Fruit fly (Drosophila melanogaster) whole organism, embryonic: ENCODE measurements around the gene nolo.

Experiments
- Aef1 ChIP-seq: fragments of 200-800 bp; sonication (Bioruptor generic); IDR thresholded peaks from 3 replicates; pipeline ENCODE4 v1.3.6; 2022; ENCODE audit warnings: missing biosample characterization, missing genetic modification characterization
- Bdp1 ChIP-seq: fragments of 200-800 bp; sonication (Bioruptor generic); optimal IDR thresholded peaks from 3 replicates; lab custom pipeline; 2016; ENCODE audit warnings: missing biosample characterization, missing genetic modification characterization
- Bteb2 ChIP-seq: fragments of 200-800 bp; sonication (Bioruptor generic); optimal IDR thresholded peaks from 2 replicates; lab custom pipeline; 2016; ENCODE audit warnings: missing biosample characterization, missing genetic modification characterization
- CG10321 ChIP-seq: fragments of 200-800 bp; sonication (Bioruptor generic); IDR thresholded peaks from 2 replicates; pipeline ENCODE4 v1.3.6; 2022; ENCODE audit warnings: missing biosample characterization, missing genetic modification characterization
- CG10431 ChIP-seq: fragments of 200-800 bp; sonication (Bioruptor generic); optimal IDR thresholded peaks from 3 replicates; lab custom pipeline; 2018; ENCODE audit warnings: missing biosample characterization, mild to moderate bottlenecking, missing genetic modification characterization
- CG10565 ChIP-seq: fragments of 200-800 bp; sonication (Bioruptor generic); optimal IDR thresholded peaks from 3 replicates; lab custom pipeline; 2016; ENCODE audit warnings: missing biosample characterization, mild to moderate bottlenecking, missing genetic modification characterization
- CG12219 ChIP-seq: fragments of 200-800 bp; sonication (Bioruptor generic); optimal IDR thresholded peaks from 3 replicates; lab custom pipeline; 2018; ENCODE audit warnings: missing biosample characterization, mild to moderate bottlenecking, missing genetic modification characterization
- CG12942 ChIP-seq: fragments of 200-800 bp; sonication (Bioruptor generic); optimal IDR thresholded peaks from 3 replicates; lab custom pipeline; 2016; ENCODE audit warnings: missing biosample characterization, missing genetic modification characterization
- CG15514 ChIP-seq: fragments of 200-800 bp; sonication (Bioruptor generic); optimal IDR thresholded peaks from 3 replicates; lab custom pipeline; 2017; ENCODE audit warnings: missing biosample characterization, missing genetic modification characterization, mild to moderate bottlenecking, moderate library complexity, missing genetic modification reagents
- CG1602 ChIP-seq: fragments of 200-800 bp; sonication (Bioruptor generic); optimal IDR thresholded peaks from 3 replicates; lab custom pipeline; 2016; ENCODE audit warnings: missing biosample characterization, missing genetic modification characterization
- CG16815 ChIP-seq: fragments of 200-800 bp; sonication (Bioruptor generic); optimal IDR thresholded peaks from 3 replicates; lab custom pipeline; 2017; ENCODE audit warnings: missing biosample characterization, mild to moderate bottlenecking, missing genetic modification characterization
- CG17612 ChIP-seq: fragments of 200-800 bp; sonication (Bioruptor generic); IDR thresholded peaks from 2 replicates; pipeline ENCODE4 v1.3.6; 2022; ENCODE audit warnings: missing biosample characterization, missing genetic modification characterization
- CG17802 ChIP-seq: fragments of 200-800 bp; sonication (Bioruptor generic); optimal IDR thresholded peaks from 2 replicates; lab custom pipeline; 2018; ENCODE audit warnings: missing biosample characterization, mild to moderate bottlenecking, missing genetic modification characterization, moderate library complexity
- CG2712 ChIP-seq: fragments of 200-800 bp; optimal IDR thresholded peaks from 3 replicates; lab custom pipeline; 2019; ENCODE audit warnings: missing biosample characterization, mild to moderate bottlenecking, missing genetic modification characterization, moderate library complexity
- CG31441 ChIP-seq: fragments of 200-800 bp; sonication (Bioruptor generic); IDR thresholded peaks from 2 replicates; pipeline ENCODE4 v1.3.6; 2022; ENCODE audit warnings: missing biosample characterization, missing genetic modification characterization
- CG32767 ChIP-seq: fragments of 200-800 bp; sonication (Bioruptor generic); IDR thresholded peaks from 2 replicates; pipeline ENCODE4 v1.3.6; 2022; ENCODE audit warnings: missing biosample characterization, missing genetic modification characterization
- CG34376 ChIP-seq: fragments of 200-800 bp; sonication (Bioruptor generic); optimal IDR thresholded peaks from 2 replicates; lab custom pipeline; 2018; ENCODE audit warnings: missing biosample characterization, mild to moderate bottlenecking, missing genetic modification characterization
- CG4424 ChIP-seq: fragments of 200-800 bp; sonication (Bioruptor generic); optimal IDR thresholded peaks from 3 replicates; lab custom pipeline; 2016; ENCODE audit warnings: missing biosample characterization, missing genetic modification characterization
- CG6689 ChIP-seq: fragments of 200-800 bp; sonication (Bioruptor generic); IDR thresholded peaks from 2 replicates; pipeline ENCODE4 v1.3.6; 2022; ENCODE audit warnings: missing biosample characterization, missing genetic modification characterization
- CG8478 ChIP-seq: fragments of >200 bp; optimal IDR thresholded peaks from 2 replicates; lab custom pipeline; 2018
- CG9215 ChIP-seq: fragments of 200-800 bp; sonication (Bioruptor generic); IDR thresholded peaks from 2 replicates; pipeline ENCODE4 v1.3.6; 2022; ENCODE audit warnings: missing biosample characterization, missing genetic modification characterization
- Camta ChIP-seq: fragments of 200-800 bp; sonication (Bioruptor generic); optimal IDR thresholded peaks from 2 replicates; lab custom pipeline; 2016; ENCODE audit warnings: missing biosample characterization, missing genetic modification characterization
- Chrac-16 ChIP-seq: fragments of 200-800 bp; sonication (Bioruptor generic); optimal IDR thresholded peaks from 3 replicates; lab custom pipeline; 2016; ENCODE audit warnings: missing biosample characterization, missing genetic modification characterization
- D19A ChIP-seq: fragments of 200-800 bp; optimal IDR thresholded peaks from 3 replicates; lab custom pipeline; 2019; ENCODE audit warnings: missing biosample characterization, mild to moderate bottlenecking, missing genetic modification characterization, moderate library complexity
- Ets97D ChIP-seq: fragments of 200-800 bp; sonication (Bioruptor generic); optimal IDR thresholded peaks from 3 replicates; lab custom pipeline; 2016; ENCODE audit warnings: missing biosample characterization, missing genetic modification characterization
- H15 ChIP-seq: fragments of 200-800 bp; sonication (Bioruptor generic); IDR thresholded peaks from 3 replicates; pipeline ENCODE4 v1.3.6; 2022; ENCODE audit warnings: missing biosample characterization, missing genetic modification characterization
- HLH54F ChIP-seq: fragments of 200-800 bp; sonication (Bioruptor generic); optimal IDR thresholded peaks from 3 replicates; lab custom pipeline; 2016; ENCODE audit warnings: missing biosample characterization, missing genetic modification characterization
- Hand ChIP-seq: fragments of 200-800 bp; sonication (Bioruptor generic); optimal IDR thresholded peaks from 2 replicates; lab custom pipeline; 2017; ENCODE audit warnings: mild to moderate bottlenecking, missing biosample characterization, missing genetic modification reagents, missing genetic modification characterization
- MBD-R2 ChIP-seq: fragments of 200-800 bp; sonication (Bioruptor generic); IDR thresholded peaks from 2 replicates; pipeline ENCODE4 v1.3.6; 2022; ENCODE audit warnings: missing biosample characterization, missing genetic modification characterization
- Oli ChIP-seq: fragments of 200-800 bp; sonication (Bioruptor generic); optimal IDR thresholded peaks from 2 replicates; lab custom pipeline; 2018; ENCODE audit warnings: missing biosample characterization, mild to moderate bottlenecking, missing genetic modification characterization, moderate library complexity
- Sox102F ChIP-seq: fragments of 200-800 bp; sonication (Bioruptor generic); optimal IDR thresholded peaks from 2 replicates; lab custom pipeline; 2018; ENCODE audit warnings: missing biosample characterization, mild to moderate bottlenecking, missing genetic modification characterization, moderate library complexity
- Sry-δ ChIP-seq: fragments of 200-800 bp; sonication (Bioruptor generic); optimal IDR thresholded peaks from 2 replicates; lab custom pipeline; 2016; ENCODE audit warnings: missing biosample characterization, missing genetic modification characterization
- Xbp1 ChIP-seq: fragments of 200-800 bp; sonication (Bioruptor generic); optimal IDR thresholded peaks from 3 replicates; lab custom pipeline; 2016; ENCODE audit warnings: missing biosample characterization, mild to moderate bottlenecking, missing genetic modification characterization
- ase ChIP-seq: fragments of 200-800 bp; sonication (Bioruptor generic); IDR thresholded peaks from 3 replicates; pipeline ENCODE4 v1.3.6; 2022; ENCODE audit warnings: missing biosample characterization, missing genetic modification characterization
- bowl ChIP-seq: fragments of 200-800 bp; sonication (Bioruptor generic); IDR thresholded peaks from 2 replicates; pipeline ENCODE4 v1.3.6; 2022; ENCODE audit warnings: missing biosample characterization, missing genetic modification characterization
- bsh ChIP-seq, 2 experiments: fragments of 200-800 bp; sonication (Bioruptor generic); optimal IDR thresholded peaks; 2 replicates each; lab custom pipeline; 2017 to 2018; ENCODE audit warnings: mild to moderate bottlenecking in 2 of 2, missing biosample characterization in 2 of 2, missing genetic modification characterization in 2 of 2, moderate library complexity in 1 of 2
- cas ChIP-seq: fragments of 200-800 bp; sonication (Bioruptor generic); IDR thresholded peaks from 2 replicates; pipeline ENCODE4 v1.3.6; 2022; ENCODE audit warnings: missing biosample characterization, missing genetic modification characterization
- cg ChIP-seq: fragments of 200-800 bp; sonication (Bioruptor generic); optimal IDR thresholded peaks from 3 replicates; lab custom pipeline; 2019; ENCODE audit warnings: missing biosample characterization, mild to moderate bottlenecking, missing genetic modification characterization, moderate library complexity
- ci ChIP-seq: fragments of 200-800 bp; sonication (Bioruptor generic); IDR thresholded peaks from 3 replicates; pipeline ENCODE4 v1.3.6; 2022; ENCODE audit warnings: missing biosample characterization, missing genetic modification characterization
- croc ChIP-seq: fragments of 200-800 bp; sonication (Bioruptor generic); conservative IDR thresholded peaks from 3 replicates; pipeline ENCODE4 v1.3.6; 2022; ENCODE audit warnings: missing biosample characterization, missing genetic modification characterization
- emc ChIP-seq: fragments of 200-800 bp; sonication (Bioruptor generic); optimal IDR thresholded peaks from 2 replicates; lab custom pipeline; 2016; ENCODE audit warnings: missing biosample characterization, missing genetic modification characterization
- fru ChIP-seq: fragments of >200 bp; optimal IDR thresholded peaks from 2 replicates; lab custom pipeline; 2017
- gfzf ChIP-seq: fragments of 200-800 bp; sonication (Bioruptor generic); optimal IDR thresholded peaks from 2 replicates; lab custom pipeline; 2016; ENCODE audit warnings: missing biosample characterization, mild to moderate bottlenecking, missing genetic modification characterization, moderate library complexity
- gsb-n ChIP-seq: fragments of 200-800 bp; sonication (Bioruptor generic); optimal IDR thresholded peaks from 3 replicates; lab custom pipeline; 2018; ENCODE audit warnings: missing biosample characterization, mild to moderate bottlenecking, missing genetic modification characterization
- kay ChIP-seq: fragments of 200-800 bp; sonication (Bioruptor generic); optimal IDR thresholded peaks from 2 replicates; lab custom pipeline; 2016; ENCODE audit warnings: missing biosample characterization, missing genetic modification characterization
- maf-S ChIP-seq: fragments of 200-800 bp; sonication (Bioruptor generic); optimal IDR thresholded peaks from 2 replicates; lab custom pipeline; 2016; ENCODE audit warnings: missing biosample characterization, missing genetic modification characterization
- pita ChIP-seq: fragments of 200-800 bp; sonication (Bioruptor generic); optimal IDR thresholded peaks from 2 replicates; lab custom pipeline; 2017; ENCODE audit warnings: missing biosample characterization, mild to moderate bottlenecking, missing genetic modification characterization
- sens ChIP-seq: fragments of 200-800 bp; sonication (Bioruptor generic); peaks from one replicate; lab custom pipeline; 2016; ENCODE audit warnings: missing biosample characterization, missing genetic modification characterization
- tio ChIP-seq: fragments of 200-800 bp; sonication (Bioruptor generic); optimal IDR thresholded peaks from 2 replicates; lab custom pipeline; 2017; ENCODE audit warnings: missing biosample characterization, missing genetic modification characterization, inconsistent platforms
- vnd ChIP-seq: fragments of 200-800 bp; sonication (Bioruptor generic); IDR thresholded peaks from 3 replicates; pipeline ENCODE4 v1.3.6; 2022; ENCODE audit warnings: missing biosample characterization, missing genetic modification characterization; ENCODE audit not compliant: partially characterized antibody
- vvl ChIP-seq: fragments of 200-800 bp; sonication (Bioruptor generic); IDR thresholded peaks from 2 replicates; pipeline ENCODE4 v1.3.6; 2022; ENCODE audit warnings: missing biosample characterization, missing genetic modification characterization

The nolo gene

DNA sequence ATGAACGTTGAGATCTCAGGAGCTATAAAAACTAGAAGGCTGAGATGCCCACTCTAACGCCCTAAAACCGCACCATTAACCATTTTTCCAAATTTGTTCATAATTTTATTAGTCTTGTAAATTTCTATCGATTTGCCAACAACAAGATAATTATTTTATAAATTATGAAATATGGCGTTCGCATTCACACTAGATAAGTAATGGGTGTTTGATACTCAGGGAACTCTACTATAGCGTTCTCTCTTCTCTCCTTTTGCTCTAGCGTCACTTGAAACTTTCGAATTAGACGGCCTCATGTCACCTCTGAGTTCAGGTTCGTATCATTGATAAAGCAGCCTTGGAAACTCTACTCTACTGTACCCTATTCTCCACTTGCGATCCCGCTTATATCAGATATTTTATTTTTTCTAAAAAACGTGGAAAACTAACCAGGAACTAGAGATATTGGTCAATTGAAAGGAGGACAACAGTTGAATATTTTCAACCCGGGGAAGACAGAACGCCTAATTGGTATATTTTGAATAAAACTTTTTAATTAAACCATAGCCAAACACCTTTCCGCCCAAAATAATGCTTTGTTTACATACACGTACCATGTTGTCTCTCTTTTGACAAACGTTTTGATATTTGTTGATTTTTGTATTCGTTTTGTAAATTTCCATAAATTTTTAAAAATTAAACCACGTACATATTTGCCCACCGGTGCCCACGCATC, 696 bp upstream of the nolo start (continued):
- no peak for TF ChIP-seq Oli
- TF ChIP-seq vvl (GFP tag; lab: Robert Waterston, UW), result no peak
- TF ChIP-seq HLH54F (GFP tag; lab: Kevin White, UChicago), result no peak
- TF ChIP-seq kay (GFP tag; lab: Kevin White, UChicago), result no peak
- no peak for TF ChIP-seq CG4424 (GFP tag; lab: Kevin White, UChicago)
- TF ChIP-seq tio, result no peak
- TF ChIP-seq maf-S, result no peak
- TF ChIP-seq Chrac-16, result no peak
- no peak for TF ChIP-seq emc (GFP tag; lab: Kevin White, UChicago)
- TF ChIP-seq bsh (GFP tag; optimal IDR thresholded peaks at IDR 0.05; lab: Kevin White, UChicago), result no peak
- TF ChIP-seq Bteb2 (GFP tag; lab: Kevin White, UChicago), result no peak
- no peak for TF ChIP-seq gsb-n (tag; lab: Kevin White, UChicago)
- TF ChIP-seq CG31441, result no peak
- TF ChIP-seq ci (GFP tag; lab: Robert Waterston, UW), result no peak; the same call in 2 of the 3 replicates
- no peak for TF ChIP-seq Bdp1 (GFP tag; lab: Kevin White, UChicago)
- no peak for TF ChIP-seq Hand (GFP tag; lab: Kevin White, UChicago)
- TF ChIP-seq fru (lab: Kevin White, UChicago), result no peak
- peak; percentile 11 for TF ChIP-seq Ets97D (GFP tag; lab: Kevin White, UChicago)
- peak; percentile 25 for TF ChIP-seq sens (GFP tag; lab: Kevin White, UChicago)
- no peak; the same call in 2 of the 3 replicates for TF ChIP-seq H15 (GFP tag; lab: Robert Waterston, UW)
- peak; percentile 9 for TF ChIP-seq D19A (tag; lab: Kevin White, UChicago)
- TF ChIP-seq Sox102F (GFP tag; lab: Kevin White, UChicago), result no peak
- no peak for TF ChIP-seq vnd (GFP tag; lab: Robert Waterston, UW)
- no peak for TF ChIP-seq Sry-δ (GFP tag; lab: Kevin White, UChicago)
- TF ChIP-seq CG16815 (GFP tag; lab: Kevin White, UChicago), result no peak
- no peak for TF ChIP-seq Camta (GFP tag; lab: Kevin White, UChicago)
- TF ChIP-seq CG12942 (GFP tag; lab: Kevin White, UChicago), result no peak
- no peak for TF ChIP-seq cas
- TF ChIP-seq CG1602 (GFP tag; lab: Kevin White, UChicago), result no peak
- TF ChIP-seq pita (GFP tag; lab: Kevin White, UChicago), result peak; percentile 69
- TF ChIP-seq CG2712 (tag; lab: Kevin White, UChicago), result no peak
- no peak for TF ChIP-seq CG17612 (GFP tag; lab: Robert Waterston, UW)
- peak; percentile 50 for TF ChIP-seq CG6689 (GFP tag; lab: Robert Waterston, UW)
- TF ChIP-seq Xbp1 (GFP tag; lab: Kevin White, UChicago), result peak; percentile 4
- TF ChIP-seq ase (GFP tag; lab: Robert Waterston, UW), result no peak
- no peak for TF ChIP-seq croc (GFP tag; lab: Robert Waterston, UW)
- TF ChIP-seq CG8478 (lab: Kevin White, UChicago), result no peak
- TF ChIP-seq bowl (GFP tag; lab: Robert Waterston, UW), result no peak
- TF ChIP-seq CG10565 (GFP tag; lab: Kevin White, UChicago), result no peak
- no peak for TF ChIP-seq CG9215 (GFP tag; lab: Robert Waterston, UW)
- no peak for TF ChIP-seq CG34376 (GFP tag; lab: Kevin White, UChicago)
- no peak for TF ChIP-seq CG17802 (tag; lab: Kevin White, UChicago)
- TF ChIP-seq gfzf (GFP tag; lab: Kevin White, UChicago), result peak; percentile 36
- TF ChIP-seq CG10321 (GFP tag; lab: Robert Waterston, UW), result no peak
- peak; percentile 60 for TF ChIP-seq CG15514 (GFP tag; lab: Kevin White, UChicago)
- TF ChIP-seq CG12219 (GFP tag; lab: Kevin White, UChicago), result no peak
- no peak for TF ChIP-seq CG10431
- no peak for TF ChIP-seq MBD-R2
- TF ChIP-seq cg (GFP tag; lab: Kevin White, UChicago), result no peak
- no peak for TF ChIP-seq CG32767 (GFP tag; lab: Robert Waterston, UW)
- TF ChIP-seq Aef1 (GFP tag; lab: Robert Waterston, UW), result no peak
